Fruit fly (Drosophila melanogaster): Measurements from ENCODE around the gene Rab21.
A peak's percentile ranks its signal among the peaks of the same experiment; 100 is the strongest.

Gene Rab21

dm6 chrX:23013208-23013607 is at the start of gene Rab21, which contains the start of gene Coa7:
Gene Rab21 (minus strand): TSS chrX:23013409.
Gene Coa7 (plus strand): TSS chrX:23013495.
- TF ChIP-seq noc (tag; optimal IDR thresholded peaks at IDR 0.05), result peak; percentile 36

dm6 chrX:23035766-23036165 is 22.6 kb upstream of the Rab21 start, which contains the start of gene CG12061:
Gene CG12061 (plus strand): TSS chrX:23036066.
- TF ChIP-seq noc (tag; optimal IDR thresholded peaks at IDR 0.05), result no peak

dm6 chrX:23022598-23022997 is 9.4 kb upstream of the Rab21 start, which contains the start of gene zyd:
Gene zyd (plus strand): TSS chrX:23022898.
- TF ChIP-seq noc (tag; optimal IDR thresholded peaks at IDR 0.05), result no peak

- TF ChIP-seq noc (tag; optimal IDR thresholded peaks at IDR 0.05), result peak; percentile 14
Observed at dm6 chrX:23011859-23012258, 1.4 kb downstream of the Rab21 start.

dm6 chrX:23011203-23011602 is 2.0 kb downstream of the Rab21 start, which contains the start of gene FucTC:
Gene FucTC (minus strand): TSS chrX:23011303.
- TF ChIP-seq noc (tag; optimal IDR thresholded peaks at IDR 0.05), result no peak

dm6 chrX:23010651-23011050 is 2.6 kb downstream of the Rab21 start:
- TF ChIP-seq noc (tag; optimal IDR thresholded peaks at IDR 0.05), result peak; percentile 74

dm6 chrX:23007399-23007798 is 5.8 kb downstream of the Rab21 start:
- TF ChIP-seq noc (tag; optimal IDR thresholded peaks at IDR 0.05), result no peak

- TF ChIP-seq noc (tag; optimal IDR thresholded peaks at IDR 0.05), result no peak
Observed at dm6 chrX:23006925-23007324, 6.3 kb downstream of the Rab21 start.

- TF ChIP-seq noc (tag; optimal IDR thresholded peaks at IDR 0.05), result no peak
Observed at dm6 chrX:23004598-23005469, 8.4 kb downstream of the Rab21 start, which contains the start of the genes stnA and stnB. Gene stnA (minus strand): TSS chrX:23004648. Gene stnB (minus strand): TSS chrX:23004648.

- TF ChIP-seq noc (tag; optimal IDR thresholded peaks at IDR 0.05), result no peak
Observed at dm6 chrX:22981508-22981907, 31.7 kb downstream of the Rab21 start.

- TF ChIP-seq noc (tag; optimal IDR thresholded peaks at IDR 0.05), result no peak
Observed at dm6 chrX:22962260-22962659, 50.9 kb downstream of the Rab21 start, which contains the start of gene CG40485. Gene CG40485 (minus strand): TSS chrX:22962360.

Data from whole organism, larva.